Fruit fly (Drosophila melanogaster) whole organism, adult: ENCODE data around the gene gb.

Source experiments
- CG14711 ChIP-seq: fragments of 200-800 bp; sonication (Bioruptor generic); optimal IDR thresholded peaks from 2 replicates; lab custom pipeline; 2018; ENCODE audit warnings: missing biosample characterization, mild to moderate bottlenecking, missing genetic modification characterization, moderate library complexity
- CG5204 ChIP-seq: fragments of 200-800 bp; sonication (Bioruptor generic); optimal IDR thresholded peaks from 2 replicates; lab custom pipeline; 2016; ENCODE audit warnings: missing biosample characterization, missing genetic modification characterization
- Clk ChIP-seq: fragments of 200-800 bp; sonication (Bioruptor generic); optimal IDR thresholded peaks from 2 replicates; lab custom pipeline; 2017; ENCODE audit warnings: missing biosample characterization, missing genetic modification characterization
- ovo ChIP-seq: fragments of 200-800 bp; sonication (Bioruptor generic); optimal IDR thresholded peaks from 2 replicates; lab custom pipeline; 2016; ENCODE audit warnings: missing biosample characterization, missing genetic modification characterization
- toe ChIP-seq: fragments of 200-800 bp; sonication (Bioruptor generic); optimal IDR thresholded peaks from 2 replicates; lab custom pipeline; 2016; ENCODE audit warnings: missing biosample characterization, missing genetic modification characterization

DNA sequence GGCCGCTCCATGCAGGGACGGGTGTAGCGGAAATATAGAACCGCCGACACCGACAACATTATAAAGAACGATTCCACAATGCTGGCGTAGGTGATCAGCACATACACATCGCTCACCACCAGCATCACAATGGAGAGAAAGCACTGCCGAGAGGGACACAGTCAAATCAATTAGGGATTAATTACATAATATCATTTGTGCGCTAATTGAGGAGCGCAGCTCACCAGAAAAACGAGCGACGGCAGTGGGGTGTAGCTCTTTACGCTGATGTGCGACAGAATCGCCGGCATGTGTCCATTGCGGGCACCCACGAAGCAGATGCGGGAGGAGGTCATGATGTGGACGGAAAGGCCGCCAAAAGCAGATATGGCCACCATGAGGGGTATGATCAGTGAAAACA lies 2.6 kb downstream of the gb start:
- TF ChIP-seq toe (GFP tag; lab: Kevin White, UChicago) (no peak), Clk (no peak), ovo (GFP tag; lab: Kevin White, UChicago) (no peak), CG14711 (tag; lab: Kevin White, UChicago) (no peak), CG5204 (GFP tag; lab: Kevin White, UChicago) (no peak)
